Fruit fly (Drosophila melanogaster) whole organism, embryonic: ENCODE results near the gene Rab23.

ENCODE experiments used
- Antp ChIP-seq: fragments of 200-800 bp; sonication (Bioruptor generic); optimal IDR thresholded peaks from 3 replicates; lab custom pipeline; 2016; ENCODE audit warnings: missing biosample characterization, missing genetic modification characterization
- CG11560 ChIP-seq: fragments of 200-800 bp; sonication (Bioruptor generic); IDR thresholded peaks from 3 replicates; pipeline ENCODE4 v1.3.6; 2022; ENCODE audit warnings: missing biosample characterization, missing genetic modification characterization
- CG12299 ChIP-seq: fragments of 200-800 bp; sonication (Bioruptor generic); optimal IDR thresholded peaks from 2 replicates; lab custom pipeline; 2018; ENCODE audit warnings: missing biosample characterization, mild to moderate bottlenecking, missing genetic modification characterization
- CG14710 ChIP-seq: fragments of 200-800 bp; sonication (Bioruptor generic); optimal IDR thresholded peaks from 3 replicates; lab custom pipeline; 2019; ENCODE audit warnings: missing biosample characterization, mild to moderate bottlenecking, missing genetic modification characterization, moderate library complexity
- CG1529 ChIP-seq: fragments of 200-800 bp; sonication (Bioruptor generic); optimal IDR thresholded peaks from 3 replicates; lab custom pipeline; 2018; ENCODE audit warnings: missing biosample characterization, missing genetic modification characterization
- CG15696 ChIP-seq: fragments of 200-800 bp; sonication (Bioruptor generic); optimal IDR thresholded peaks from 2 replicates; lab custom pipeline; 2019; ENCODE audit warnings: missing biosample characterization, mild to moderate bottlenecking, missing genetic modification characterization, moderate library complexity
- CG1603 ChIP-seq: fragments of 200-800 bp; sonication (Bioruptor generic); optimal IDR thresholded peaks from 2 replicates; lab custom pipeline; 2019; ENCODE audit warnings: missing biosample characterization, mild to moderate bottlenecking, missing genetic modification characterization, moderate library complexity
- CG1647 ChIP-seq: fragments of 200-800 bp; sonication (Bioruptor generic); optimal IDR thresholded peaks from 3 replicates; lab custom pipeline; 2016; ENCODE audit warnings: missing biosample characterization, missing genetic modification characterization
- CG17568 ChIP-seq: fragments of 200-800 bp; sonication (Bioruptor generic); optimal IDR thresholded peaks from 2 replicates; lab custom pipeline; 2018; ENCODE audit warnings: missing biosample characterization, mild to moderate bottlenecking, missing genetic modification characterization, moderate library complexity
- CG18262 ChIP-seq: fragments of 200-800 bp; optimal IDR thresholded peaks from 3 replicates; lab custom pipeline; 2019; ENCODE audit warnings: missing biosample characterization, mild to moderate bottlenecking, missing genetic modification characterization, moderate library complexity
- CG18599 ChIP-seq: fragments of 200-800 bp; sonication (Bioruptor generic); optimal IDR thresholded peaks from 3 replicates; lab custom pipeline; 2017; ENCODE audit warnings: missing biosample characterization, missing genetic modification characterization, mild to moderate bottlenecking, moderate library complexity, missing genetic modification reagents
- CG2116 ChIP-seq: fragments of 200-800 bp; sonication (Bioruptor generic); optimal IDR thresholded peaks from 3 replicates; lab custom pipeline; 2018; ENCODE audit warnings: missing biosample characterization, mild to moderate bottlenecking, missing genetic modification characterization
- CG2712 ChIP-seq: fragments of 200-800 bp; optimal IDR thresholded peaks from 3 replicates; lab custom pipeline; 2019; ENCODE audit warnings: missing biosample characterization, mild to moderate bottlenecking, missing genetic modification characterization, moderate library complexity
- CG3281 ChIP-seq: fragments of 200-800 bp; sonication (Bioruptor generic); optimal IDR thresholded peaks from 3 replicates; lab custom pipeline; 2017; ENCODE audit warnings: missing biosample characterization, mild to moderate bottlenecking, missing genetic modification characterization
- CG6689 ChIP-seq: fragments of 200-800 bp; sonication (Bioruptor generic); IDR thresholded peaks from 2 replicates; pipeline ENCODE4 v1.3.6; 2022; ENCODE audit warnings: missing biosample characterization, missing genetic modification characterization
- CG7963 ChIP-seq: fragments of 200-800 bp; sonication (Bioruptor generic); IDR thresholded peaks from 3 replicates; pipeline ENCODE4 v1.3.6; 2022; ENCODE audit warnings: missing biosample characterization, missing genetic modification characterization; ENCODE audit not compliant: partially characterized antibody
- CG8290 ChIP-seq, 3 experiments: fragments of 200-800 bp; sonication (Bioruptor generic); optimal IDR thresholded peaks; 2 replicates each; lab custom pipeline; 2016 to 2019; ENCODE audit warnings: missing biosample characterization in 3 of 3, missing genetic modification characterization in 3 of 3, mild to moderate bottlenecking in 2 of 3, moderate library complexity in 1 of 3
- CG8478 ChIP-seq: fragments of >200 bp; optimal IDR thresholded peaks from 2 replicates; lab custom pipeline; 2018
- CG9437 ChIP-seq: fragments of 200-800 bp; sonication (Bioruptor generic); optimal IDR thresholded peaks from 2 replicates; lab custom pipeline; 2018; ENCODE audit warnings: missing biosample characterization, mild to moderate bottlenecking, missing genetic modification characterization
- CG9797 ChIP-seq: fragments of 200-800 bp; sonication (Bioruptor generic); optimal IDR thresholded peaks from 3 replicates; lab custom pipeline; 2018; ENCODE audit warnings: missing biosample characterization, mild to moderate bottlenecking, missing genetic modification characterization
- Dref ChIP-seq: fragments of 200-800 bp; sonication (Bioruptor generic); IDR thresholded peaks from 2 replicates; pipeline ENCODE4 v1.3.6; 2022; ENCODE audit warnings: missing biosample characterization, missing genetic modification characterization
- Fer2 ChIP-seq: fragments of 200-800 bp; sonication (Bioruptor generic); optimal IDR thresholded peaks from 2 replicates; lab custom pipeline; 2018; ENCODE audit warnings: missing biosample characterization, mild to moderate bottlenecking, missing genetic modification characterization, moderate library complexity
- H2.0 ChIP-seq: fragments of 200-800 bp; sonication (Bioruptor generic); IDR thresholded peaks from 2 replicates; pipeline ENCODE4 v1.3.6; 2022; ENCODE audit warnings: missing biosample characterization, missing genetic modification characterization
- Hey ChIP-seq: fragments of 200-800 bp; sonication (Bioruptor generic); optimal IDR thresholded peaks from 3 replicates; lab custom pipeline; 2018; ENCODE audit warnings: missing biosample characterization, mild to moderate bottlenecking, missing genetic modification characterization
- Myb ChIP-seq: fragments of 200-800 bp; sonication (Bioruptor generic); optimal IDR thresholded peaks from 2 replicates; lab custom pipeline; 2016; ENCODE audit warnings: missing biosample characterization, missing genetic modification characterization
- Neu2 ChIP-seq: fragments of 200-800 bp; sonication (Bioruptor generic); optimal IDR thresholded peaks from 3 replicates; lab custom pipeline; 2016; ENCODE audit warnings: missing biosample characterization, missing genetic modification characterization, borderline replicate concordance
- Pdp1 ChIP-seq, 2 experiments: fragments of 200-800 bp; sonication (Bioruptor generic); optimal IDR thresholded peaks; 3 replicates each; lab custom pipeline; 2016; ENCODE audit warnings: missing biosample characterization in 2 of 2, missing genetic modification characterization in 2 of 2, mild to moderate bottlenecking in 1 of 2, moderate library complexity in 1 of 2
- Rfx ChIP-seq: fragments of 200-800 bp; sonication (Bioruptor generic); IDR thresholded peaks from 2 replicates; pipeline ENCODE4 v1.3.6; 2022; ENCODE audit warnings: missing biosample characterization, missing genetic modification characterization
- Spps ChIP-seq: fragments of 200-800 bp; sonication (Bioruptor generic); optimal IDR thresholded peaks from 2 replicates; lab custom pipeline; 2018; ENCODE audit warnings: missing biosample characterization, mild to moderate bottlenecking, missing genetic modification characterization
- TFAM ChIP-seq: fragments of 200-800 bp; sonication (Bioruptor generic); optimal IDR thresholded peaks from 2 replicates; lab custom pipeline; 2017; ENCODE audit warnings: missing biosample characterization, missing genetic modification characterization, inconsistent platforms
- Trl ChIP-seq, 3 experiments: fragments of >200 bp in 2 of 3; fragments of 200-800 bp in 1 of 3; sonication (Bioruptor generic) in 1 of 3; optimal IDR thresholded peaks; 2 replicates in 1 of 3; 3 replicates in 2 of 3; lab custom pipeline; 2016 to 2017; ENCODE audit warnings: missing biosample characterization in 1 of 3, missing genetic modification characterization in 1 of 3
- ato ChIP-seq: fragments of 200-800 bp; sonication (Bioruptor generic); IDR thresholded peaks from 2 replicates; pipeline ENCODE4 v1.3.6; 2022; ENCODE audit warnings: missing biosample characterization, missing genetic modification characterization; ENCODE audit not compliant: partially characterized antibody
- az2 ChIP-seq: fragments of 200-800 bp; sonication (Bioruptor generic); optimal IDR thresholded peaks from 3 replicates; lab custom pipeline; 2016; ENCODE audit warnings: missing biosample characterization, missing genetic modification characterization
- cg ChIP-seq: fragments of 200-800 bp; sonication (Bioruptor generic); optimal IDR thresholded peaks from 3 replicates; lab custom pipeline; 2019; ENCODE audit warnings: missing biosample characterization, mild to moderate bottlenecking, missing genetic modification characterization, moderate library complexity
- corto ChIP-seq: fragments of 200-800 bp; sonication (Bioruptor generic); optimal IDR thresholded peaks from 2 replicates; lab custom pipeline; 2016; ENCODE audit warnings: missing biosample characterization, mild to moderate bottlenecking, missing genetic modification characterization, moderate library complexity
- crol ChIP-seq: fragments of 200-800 bp; sonication (Bioruptor generic); IDR thresholded peaks from 2 replicates; pipeline ENCODE4 v1.3.6; 2022; ENCODE audit warnings: missing biosample characterization, missing genetic modification characterization
- crp ChIP-seq, 2 experiments: fragments of 200-800 bp; sonication (Bioruptor generic); optimal IDR thresholded peaks; 2 replicates in 1 of 2; 3 replicates in 1 of 2; lab custom pipeline; 2017; ENCODE audit warnings: missing biosample characterization in 2 of 2, missing genetic modification characterization in 2 of 2, mild to moderate bottlenecking in 1 of 2, moderate library complexity in 1 of 2
- dan ChIP-seq: fragments of 200-800 bp; sonication (Bioruptor generic); IDR thresholded peaks from 2 replicates; pipeline ENCODE4 v1.3.6; 2022; ENCODE audit warnings: missing biosample characterization, missing genetic modification characterization
- gcm ChIP-seq: fragments of 200-800 bp; sonication (Bioruptor generic); optimal IDR thresholded peaks from 2 replicates; lab custom pipeline; 2019; ENCODE audit warnings: missing biosample characterization, mild to moderate bottlenecking, missing genetic modification characterization, moderate library complexity
- gem ChIP-seq: fragments of 200-800 bp; sonication (Bioruptor generic); optimal IDR thresholded peaks from 2 replicates; lab custom pipeline; 2019; ENCODE audit warnings: missing biosample characterization, mild to moderate bottlenecking, missing genetic modification characterization, moderate library complexity
- hkb ChIP-seq, 2 experiments: fragments of 200-800 bp in 1 of 2; fragments of >200 bp in 1 of 2; sonication (Bioruptor generic) in 1 of 2; IDR thresholded peaks in 1 of 2; optimal IDR thresholded peaks in 1 of 2; 2 replicates each; pipeline versions ENCODE4 v1.3.6 to Lab custom; 2017 to 2022; ENCODE audit warnings: missing biosample characterization in 1 of 2, missing genetic modification characterization in 1 of 2
- jumu ChIP-seq: fragments of 200-800 bp; sonication (Bioruptor generic); optimal IDR thresholded peaks from 3 replicates; lab custom pipeline; 2016; ENCODE audit warnings: missing biosample characterization, missing genetic modification characterization
- nom ChIP-seq: fragments of 200-800 bp; sonication (Bioruptor generic); optimal IDR thresholded peaks from 2 replicates; lab custom pipeline; 2017; ENCODE audit warnings: missing biosample characterization, missing genetic modification characterization, mild to moderate bottlenecking, moderate library complexity, missing genetic modification reagents
- pb ChIP-seq: fragments of 200-800 bp; sonication (Bioruptor generic); optimal IDR thresholded peaks from 3 replicates; lab custom pipeline; 2016; ENCODE audit warnings: missing biosample characterization, missing genetic modification characterization
- pita ChIP-seq: fragments of 200-800 bp; sonication (Bioruptor generic); optimal IDR thresholded peaks from 2 replicates; lab custom pipeline; 2017; ENCODE audit warnings: missing biosample characterization, mild to moderate bottlenecking, missing genetic modification characterization
- sens ChIP-seq: fragments of 200-800 bp; sonication (Bioruptor generic); peaks from one replicate; lab custom pipeline; 2016; ENCODE audit warnings: missing biosample characterization, missing genetic modification characterization
- sim ChIP-seq: fragments of 200-800 bp; sonication (Bioruptor generic); IDR thresholded peaks from 2 replicates; pipeline ENCODE4 v1.3.6; 2022; ENCODE audit warnings: missing biosample characterization, missing genetic modification characterization
- sug ChIP-seq: fragments of 200-800 bp; optimal IDR thresholded peaks from 2 replicates; lab custom pipeline; 2019; ENCODE audit warnings: missing biosample characterization, mild to moderate bottlenecking, missing genetic modification characterization, moderate library complexity
- zf30C ChIP-seq: fragments of 200-800 bp; sonication (Bioruptor generic); optimal IDR thresholded peaks from 3 replicates; lab custom pipeline; 2018; ENCODE audit warnings: missing biosample characterization, mild to moderate bottlenecking, missing genetic modification characterization

Rab23 gene

dm6 chr3R:5671265-5671663 lies 14.0 kb downstream of the Rab23 start:
- TF ChIP-seq zf30C (GFP tag; lab: Kevin White, UChicago) (peak; percentile 35), CG2712 (tag; lab: Kevin White, UChicago) (no peak), hkb (optimal IDR thresholded peaks at IDR 0.05; lab: Kevin White, UChicago) (no peak), hkb (GFP tag; IDR thresholded peaks at IDR 0.05; lab: Robert Waterston, UW) (no peak), sim (GFP tag; lab: Robert Waterston, UW) (no peak), CG8478 (lab: Kevin White, UChicago) (no peak), pita (GFP tag; lab: Kevin White, UChicago) (no peak), CG18599 (GFP tag; lab: Kevin White, UChicago) (no peak), Pdp1 (GFP tag; optimal IDR thresholded peaks at IDR 0.05; lab: Kevin White, UChicago) (peak in 1 of 2 experiments; percentile 41), Myb (GFP tag; lab: Kevin White, UChicago) (no peak), CG12299 (tag; lab: Kevin White, UChicago) (no peak), corto (GFP tag; lab: Kevin White, UChicago) (no peak), CG11560 (no peak), Antp (GFP tag; lab: Kevin White, UChicago) (no peak), CG8290 (GFP tag; optimal IDR thresholded peaks at IDR 0.05; lab: Kevin White, UChicago) (no peak), CG8290 (tag; optimal IDR thresholded peaks at IDR 0.05; lab: Kevin White, UChicago) (no peak), Trl (optimal IDR thresholded peaks at IDR 0.05; lab: Kevin White, UChicago) (peak in 1 of 2 experiments; percentile 32), Trl (GFP tag; optimal IDR thresholded peaks at IDR 0.05; lab: Kevin White, UChicago) (no peak), cg (GFP tag; lab: Kevin White, UChicago) (peak; percentile 22), gem (tag; lab: Kevin White, UChicago) (no peak), jumu (GFP tag; lab: Kevin White, UChicago) (no peak), CG1529 (GFP tag; lab: Kevin White, UChicago) (no peak), CG14710 (tag; lab: Kevin White, UChicago) (no peak), TFAM (GFP tag; lab: Kevin White, UChicago) (no peak), crol (GFP tag; lab: Robert Waterston, UW) (peak; percentile 77), CG15696 (tag; lab: Kevin White, UChicago) (no peak), sug (tag; lab: Kevin White, UChicago) (peak; percentile 25), CG9437 (no peak), H2.0 (no peak), CG18262 (tag; lab: Kevin White, UChicago) (no peak), CG1647 (no peak), CG17568 (GFP tag; lab: Kevin White, UChicago) (no peak), sens (GFP tag; lab: Kevin White, UChicago) (peak; percentile 24)
- TF ChIP-seq, all 482 proteins: peak for 7

- TF ChIP-seq CG6689 (GFP tag; lab: Robert Waterston, UW), result no peak
- no peak for TF ChIP-seq Hey (tag; lab: Kevin White, UChicago)
- no peak for TF ChIP-seq dan
- TF ChIP-seq CG3281 (GFP tag; lab: Kevin White, UChicago), result no peak
- TF ChIP-seq az2 (GFP tag; lab: Kevin White, UChicago), result no peak
- TF ChIP-seq nom, result peak; percentile 41
- no peak for TF ChIP-seq CG9797
- TF ChIP-seq Rfx (GFP tag; lab: Robert Waterston, UW), result no peak
- no peak for TF ChIP-seq pb (GFP tag; lab: Kevin White, UChicago)
- no peak for TF ChIP-seq CG7963
- TF ChIP-seq CG2116 (GFP tag; lab: Kevin White, UChicago), result peak; percentile 78
- TF ChIP-seq Dref, result 0 out of 2 replicates have a peak, but pooled peaks have one; percentile 9
- TF ChIP-seq CG1603 (tag; lab: Kevin White, UChicago), result no peak
- no peak for TF ChIP-seq Neu2 (GFP tag; lab: Kevin White, UChicago)
- no peak for TF ChIP-seq Fer2 (tag; lab: Kevin White, UChicago)
- TF ChIP-seq Spps (tag; lab: Kevin White, UChicago), result no peak
- TF ChIP-seq ato (GFP tag; lab: Robert Waterston, UW), result 0 out of 2 replicates have a peak, but pooled peaks have one; percentile 19
- TF ChIP-seq gcm (GFP tag; lab: Kevin White, UChicago), result peak; percentile 76
- TF ChIP-seq crp (GFP tag; optimal IDR thresholded peaks at IDR 0.05; lab: Kevin White, UChicago), result peak in 1 of 2 experiments; percentile 74
Observed at dm6 chr3R:5670660-5671264, 14.5 kb downstream of the Rab23 start.
